Fruit fly (Drosophila melanogaster): Measurements from ENCODE around the gene Srp72.
A peak's percentile ranks its signal among the peaks of the same experiment; 100 is the strongest.

Gene Srp72

DNA sequence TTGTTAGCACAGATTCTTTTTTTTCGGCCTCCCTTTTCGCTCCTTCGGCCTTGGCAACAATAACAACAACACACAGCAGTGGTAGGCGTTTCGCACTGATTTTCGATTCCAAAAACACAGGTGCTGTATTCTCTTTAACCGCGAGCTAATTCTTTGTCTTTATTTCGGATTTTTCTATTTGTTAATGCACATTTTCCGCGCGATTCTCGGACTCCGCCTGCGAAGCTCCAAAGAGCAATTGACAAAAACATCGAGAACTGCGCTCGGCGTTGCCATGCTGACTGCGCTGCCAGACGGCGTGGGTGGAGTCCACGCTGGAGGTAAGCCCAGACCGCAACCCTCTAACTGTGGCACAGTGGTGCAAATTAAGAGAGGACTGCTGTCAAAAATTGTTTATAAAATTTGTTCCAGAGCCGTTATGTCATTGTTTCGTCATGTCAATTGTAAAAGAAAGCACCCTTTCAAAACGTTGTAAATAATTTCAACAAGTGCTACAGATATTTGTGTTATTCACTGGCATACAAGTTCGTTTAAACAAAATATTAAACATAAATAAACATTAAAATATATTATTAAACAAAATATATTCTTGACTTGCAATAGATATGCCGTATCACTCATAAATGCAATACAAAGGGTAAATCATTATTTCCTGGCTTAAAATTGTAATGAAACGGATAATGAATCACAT lies 31.0 kb upstream of the Srp72 start, which contains the start of the genes DPCoAC and CG5180 (continued):
- TF ChIP-seq Antp (GFP tag; optimal IDR thresholded peaks at IDR 0.05), result peak; percentile 77
- TF ChIP-seq CG8765 (GFP tag; IDR thresholded peaks at IDR 0.05), result no peak; the same call in 1 of the 2 replicates
- peak; percentile 50 for TF ChIP-seq CG17829 (tag; optimal IDR thresholded peaks at IDR 0.05)
- TF ChIP-seq odd (GFP tag; optimal IDR thresholded peaks at IDR 0.05), result peak; percentile 32
- peak; percentile 51 for TF ChIP-seq bab2 (GFP tag; optimal IDR thresholded peaks at IDR 0.05)
- no peak for TF ChIP-seq dan (GFP tag; IDR thresholded peaks at IDR 0.05)
- peak; percentile 8 for TF ChIP-seq CG4820 (GFP tag; optimal IDR thresholded peaks at IDR 0.05)
- TF ChIP-seq Blimp-1 (GFP tag; optimal IDR thresholded peaks at IDR 0.05), result peak; percentile 7
- no peak for TF ChIP-seq Fer2 (tag; optimal IDR thresholded peaks at IDR 0.05)
- no peak for TF ChIP-seq BtbVII (GFP tag; optimal IDR thresholded peaks at IDR 0.05)
- TF ChIP-seq sd (tag; optimal IDR thresholded peaks at IDR 0.05), result no peak
- TF ChIP-seq Aef1 (GFP tag; IDR thresholded peaks at IDR 0.05), result peak; percentile 78
- TF ChIP-seq stwl (tag; optimal IDR thresholded peaks at IDR 0.05), result peak; percentile 47
- no peak for TF ChIP-seq ac (GFP tag; optimal IDR thresholded peaks at IDR 0.05)
- TF ChIP-seq Pdp1 (GFP tag; optimal IDR thresholded peaks at IDR 0.05), result peak; percentile 58 to 59
- TF ChIP-seq CG9876 (GFP tag; optimal IDR thresholded peaks at IDR 0.05), result peak; percentile 85
- TF ChIP-seq Dref (GFP tag; IDR thresholded peaks at IDR 0.05), result peak; percentile 60
- no peak for TF ChIP-seq Lim3 (GFP tag; IDR thresholded peaks at IDR 0.05)
- TF ChIP-seq CoRest (tag; optimal IDR thresholded peaks at IDR 0.05), result peak; percentile 73
- peak; percentile 0 for TF ChIP-seq D (optimal IDR thresholded peaks at IDR 0.05)
- TF ChIP-seq D (GFP tag; optimal IDR thresholded peaks at IDR 0.05), result peak; percentile 40
- no peak for TF ChIP-seq ATbp (GFP tag; optimal IDR thresholded peaks at IDR 0.05)
- TF ChIP-seq CG2116 (GFP tag; optimal IDR thresholded peaks at IDR 0.05), result peak; percentile 54
- 0 out of 2 replicates have a peak, but pooled peaks have one; percentile 37 for TF ChIP-seq gt (GFP tag; IDR thresholded peaks at IDR 0.05)
- peak; percentile 7 for TF ChIP-seq CG11398 (GFP tag; optimal IDR thresholded peaks at IDR 0.05)
- no peak for TF ChIP-seq Nf-YA (GFP tag; IDR thresholded peaks at IDR 0.05)
- TF ChIP-seq Poxn (GFP tag; IDR thresholded peaks at IDR 0.05), result no peak
- no peak for TF ChIP-seq CG7271 (tag; optimal IDR thresholded peaks at IDR 0.05)
- no peak for TF ChIP-seq CG3726 (GFP tag; IDR thresholded peaks at IDR 0.05)
- TF ChIP-seq sim (GFP tag; IDR thresholded peaks at IDR 0.05), result no peak
- TF ChIP-seq CG10462 (GFP tag; optimal IDR thresholded peaks at IDR 0.05), result no peak
- TF ChIP-seq trh (GFP tag; optimal IDR thresholded peaks at IDR 0.05), result no peak
- TF ChIP-seq Nf-YB (GFP tag; optimal IDR thresholded peaks at IDR 0.05), result peak; percentile 11
- TF ChIP-seq zf30C (GFP tag; optimal IDR thresholded peaks at IDR 0.05), result peak; percentile 7
- no peak for TF ChIP-seq twi (tag; optimal IDR thresholded peaks at IDR 0.05)
- TF ChIP-seq gsb-n (tag; optimal IDR thresholded peaks at IDR 0.05), result peak; percentile 15
- peak; percentile 50 for TF ChIP-seq CG34224 (GFP tag; IDR thresholded peaks at IDR 0.05; ENCODE audit: partially characterized antibody)
- peak; percentile 65; the same call in 2 of the 3 replicates for TF ChIP-seq hb (GFP tag; IDR thresholded peaks at IDR 0.05; ENCODE audit: partially characterized antibody)
- TF ChIP-seq vfl (GFP tag; optimal IDR thresholded peaks at IDR 0.05), result peak; percentile 48
- peak; percentile 36 for TF ChIP-seq CG12219 (GFP tag; optimal IDR thresholded peaks at IDR 0.05)
- TF ChIP-seq CG14860 (GFP tag; IDR thresholded peaks at IDR 0.05; ENCODE audit: partially characterized antibody), result peak; percentile 39; the same call in 1 of the 3 replicates
- peak; percentile 81 for TF ChIP-seq Xbp1 (GFP tag; optimal IDR thresholded peaks at IDR 0.05)
- no peak for TF ChIP-seq Doc3 (GFP tag; IDR thresholded peaks at IDR 0.05; ENCODE audit: partially characterized antibody)
- TF ChIP-seq CG15514 (GFP tag; optimal IDR thresholded peaks at IDR 0.05), result peak; percentile 93
- TF ChIP-seq zen2 (GFP tag; IDR thresholded peaks at IDR 0.05; ENCODE audit: partially characterized antibody), result 0 out of 3 replicates have a peak, but pooled peaks have one; percentile 5
- peak; percentile 16 for TF ChIP-seq CG33557 (GFP tag; optimal IDR thresholded peaks at IDR 0.05)
- TF ChIP-seq mam (GFP tag; optimal IDR thresholded peaks at IDR 0.05), result peak; percentile 87
- TF ChIP-seq Sin3A (optimal IDR thresholded peaks at IDR 0.05), result peak; percentile 44
- peak; percentile 37 for TF ChIP-seq Bteb2 (GFP tag; optimal IDR thresholded peaks at IDR 0.05)
